Worm (Caenorhabditis elegans) whole organism, L4 larva: ENCODE data around the gene mrpl-1.

ENCODE experiments used
- D1046.2 ChIP-seq: fragments of 200-800 bp; sonication (Bioruptor generic); IDR thresholded peaks from 2 replicates; pipeline ENCODE4 v1.3.6; 2022; ENCODE audit warnings: missing genetic modification characterization, missing compliant biosample characterization
- F26F4.8 ChIP-seq: fragments of 200-800 bp; sonication (Bioruptor generic); conservative IDR thresholded peaks from 2 replicates; pipeline ENCODE4 v1.3.6; 2022; ENCODE audit warnings: missing genetic modification characterization, missing compliant biosample characterization
- F37D6.2 ChIP-seq: sonication (generic microtip); optimal IDR thresholded peaks from 2 replicates; lab custom pipeline; 2016; ENCODE audit warnings: mild to moderate bottlenecking, missing genetic modification characterization, missing compliant biosample characterization
- R02D3.7 ChIP-seq: fragments of 150-350 bp; sonication (generic microtip); optimal IDR thresholded peaks from 3 replicates; lab custom pipeline; 2014; ENCODE audit warnings: missing biosample characterization, missing genetic modification characterization
- T20F7.1 ChIP-seq: fragments of 200-800 bp; sonication (Bioruptor generic); optimal IDR thresholded peaks from 2 replicates; lab custom pipeline; 2018; ENCODE audit warnings: mild to moderate bottlenecking, missing genetic modification characterization, missing compliant biosample characterization
- T26A8.4 ChIP-seq: fragments of 200-800 bp; sonication (Bioruptor generic); IDR thresholded peaks from 2 replicates; pipeline ENCODE4 v1.3.6; 2022; ENCODE audit warnings: missing genetic modification characterization, missing compliant biosample characterization
- Y48G9A.11 ChIP-seq: fragments of 200-800 bp; sonication (Bioruptor generic); IDR thresholded peaks from 2 replicates; pipeline ENCODE4 v1.3.6; 2022; ENCODE audit warnings: missing genetic modification reagents, missing genetic modification characterization, missing compliant biosample characterization
- Y5F2A.4 ChIP-seq: fragments of 200-800 bp; sonication (Bioruptor generic); optimal IDR thresholded peaks from 2 replicates; lab custom pipeline; 2018; ENCODE audit warnings: mild to moderate bottlenecking, missing genetic modification characterization, missing compliant biosample characterization
- ZK337.2 ChIP-seq: fragments of 200-800 bp; sonication (Bioruptor generic); IDR thresholded peaks from 2 replicates; pipeline ENCODE4 v1.3.6; 2022; ENCODE audit warnings: missing genetic modification reagents, missing genetic modification characterization, missing compliant biosample characterization
- aha-1 ChIP-seq: fragments of 150-350 bp; peaks from one replicate; lab custom pipeline; 2014; ENCODE audit warnings: missing biosample characterization, missing genetic modification characterization
- aly-2 ChIP-seq: sonication (generic microtip); optimal IDR thresholded peaks from 2 replicates; lab custom pipeline; 2018; ENCODE audit warnings: missing biosample characterization, missing genetic modification characterization
- ama-1 ChIP-seq: fragments of 150-350 bp; optimal IDR thresholded peaks from 2 replicates; lab custom pipeline; 2014; ENCODE audit warnings: inconsistent platforms, mixed read lengths
- ceh-20 ChIP-seq: fragments of 200-800 bp; sonication (Bioruptor generic); IDR thresholded peaks from 2 replicates; pipeline ENCODE4 v1.3.6; 2022; ENCODE audit warnings: missing genetic modification reagents, missing genetic modification characterization, missing compliant biosample characterization
- ceh-82 ChIP-seq: sonication (generic microtip); optimal IDR thresholded peaks from 2 replicates; lab custom pipeline; 2017; ENCODE audit warnings: missing biosample characterization, missing genetic modification characterization
- cey-2 ChIP-seq: sonication (generic microtip); optimal IDR thresholded peaks from 3 replicates; lab custom pipeline; 2017; ENCODE audit warnings: missing genetic modification characterization, mild to moderate bottlenecking, missing compliant biosample characterization, antibody characterized with exemption, borderline replicate concordance; ENCODE audit not compliant: insufficient read depth
- ctbp-1 ChIP-seq: fragments of 200-800 bp; sonication (Bioruptor generic); IDR thresholded peaks from 2 replicates; pipeline ENCODE4 v1.3.6; 2022; ENCODE audit warnings: missing genetic modification reagents, missing genetic modification characterization, missing compliant biosample characterization
- daf-16 ChIP-seq, 3 experiments: sonication (generic microtip); optimal IDR thresholded peaks; 2 replicates each; lab custom pipeline; 2016 to 2017; ENCODE audit warnings: missing genetic modification characterization in 3 of 3, missing genetic modification reagents in 3 of 3, mild to moderate bottlenecking in 2 of 3, missing compliant biosample characterization in 2 of 3, missing biosample characterization in 1 of 3, moderate library complexity in 1 of 3
- daf-19 ChIP-seq: fragments of 200-800 bp; sonication (Bioruptor generic); conservative IDR thresholded peaks from 2 replicates; pipeline ENCODE4 v1.3.6; 2022; ENCODE audit warnings: missing genetic modification characterization, missing compliant biosample characterization
- daf-8 ChIP-seq: fragments of 200-800 bp; sonication (Bioruptor generic); IDR thresholded peaks from 2 replicates; pipeline ENCODE4 v1.3.6; 2022; ENCODE audit warnings: missing genetic modification characterization, missing compliant biosample characterization
- dmd-6 ChIP-seq: fragments of 200-800 bp; sonication (Bioruptor generic); IDR thresholded peaks from 2 replicates; pipeline ENCODE4 v1.3.6; 2022; ENCODE audit warnings: missing genetic modification reagents, missing genetic modification characterization, missing compliant biosample characterization
- duxl-1 ChIP-seq: sonication (generic microtip); optimal IDR thresholded peaks from 2 replicates; lab custom pipeline; 2016; ENCODE audit warnings: mild to moderate bottlenecking, missing genetic modification characterization, moderate library complexity, missing compliant biosample characterization; ENCODE audit not compliant: poor library complexity
- dve-1 ChIP-seq: sonication (generic microtip); optimal IDR thresholded peaks from 2 replicates; lab custom pipeline; 2017; ENCODE audit warnings: antibody characterized with exemption, mild to moderate bottlenecking, missing genetic modification characterization, missing compliant biosample characterization; ENCODE audit not compliant: insufficient read depth
- egl-27 ChIP-seq: sonication (generic microtip); optimal IDR thresholded peaks from 3 replicates; lab custom pipeline; 2017; ENCODE audit warnings: missing biosample characterization, missing genetic modification reagents, missing genetic modification characterization
- egl-43 ChIP-seq: fragments of 200-800 bp; sonication (Bioruptor generic); IDR thresholded peaks from 2 replicates; pipeline ENCODE4 v1.3.6; 2022; ENCODE audit warnings: missing genetic modification reagents, missing genetic modification characterization, missing compliant biosample characterization
- hlh-11 ChIP-seq: fragments of 200-800 bp; sonication (Bioruptor generic); optimal IDR thresholded peaks from 2 replicates; lab custom pipeline; 2018; ENCODE audit warnings: mild to moderate bottlenecking, missing genetic modification characterization, missing compliant biosample characterization
- hlh-30 ChIP-seq: sonication (generic microtip); optimal IDR thresholded peaks from 2 replicates; lab custom pipeline; 2017; ENCODE audit warnings: antibody characterized with exemption, mild to moderate bottlenecking, missing genetic modification characterization, missing compliant biosample characterization; ENCODE audit not compliant: insufficient read depth
- hmg-1.1 ChIP-seq: fragments of 200-800 bp; sonication (Bioruptor generic); IDR thresholded peaks from 2 replicates; pipeline ENCODE4 v1.3.6; 2022; ENCODE audit warnings: missing genetic modification reagents, missing genetic modification characterization, missing compliant biosample characterization
- lin-1 ChIP-seq: fragments of 200-800 bp; sonication (Bioruptor generic); IDR thresholded peaks from 2 replicates; pipeline ENCODE4 v1.3.6; 2022; ENCODE audit warnings: missing genetic modification reagents, missing genetic modification characterization, missing compliant biosample characterization
- lin-38 ChIP-seq: fragments of 200-800 bp; sonication (Bioruptor generic); IDR thresholded peaks from 2 replicates; pipeline ENCODE4 v1.3.6; 2022; ENCODE audit warnings: missing genetic modification reagents, missing genetic modification characterization, missing compliant biosample characterization
- lir-3 ChIP-seq: sonication (generic microtip); optimal IDR thresholded peaks from 2 replicates; lab custom pipeline; 2016; ENCODE audit warnings: mild to moderate bottlenecking, missing genetic modification characterization, missing compliant biosample characterization
- mep-1 ChIP-seq: fragments of 150-350 bp; sonication (generic microtip); optimal IDR thresholded peaks from 3 replicates; lab custom pipeline; 2014; ENCODE audit warnings: missing biosample characterization, missing genetic modification characterization
- mes-2 ChIP-seq: sonication (generic microtip); optimal IDR thresholded peaks from 2 replicates; lab custom pipeline; 2016; ENCODE audit warnings: missing genotype, mild to moderate bottlenecking, missing genetic modification characterization, missing compliant biosample characterization; ENCODE audit not compliant: poor library complexity, severe bottlenecking
- mxl-2 ChIP-seq: fragments of 200-800 bp; sonication (Bioruptor generic); conservative IDR thresholded peaks from 2 replicates; pipeline ENCODE4 v1.3.6; 2022; ENCODE audit warnings: missing genetic modification reagents, missing genetic modification characterization, missing compliant biosample characterization
- nhr-102 ChIP-seq: sonication (generic microtip); optimal IDR thresholded peaks from 2 replicates; lab custom pipeline; 2016; ENCODE audit warnings: mild to moderate bottlenecking, missing genetic modification characterization, moderate library complexity, missing compliant biosample characterization
- nhr-25 ChIP-seq: sonication (generic microtip); optimal IDR thresholded peaks from 2 replicates; lab custom pipeline; 2017; ENCODE audit warnings: missing genetic modification characterization, mild to moderate bottlenecking, missing compliant biosample characterization, antibody characterized with exemption, moderate library complexity, borderline replicate concordance; ENCODE audit not compliant: insufficient read depth
- nhr-28 ChIP-seq: fragments of 150-350 bp; optimal IDR thresholded peaks from 2 replicates; lab custom pipeline; 2014; ENCODE audit warnings: missing biosample characterization, missing genetic modification characterization
- nhr-41 ChIP-seq: fragments of 200-800 bp; sonication (Bioruptor generic); IDR thresholded peaks from 2 replicates; pipeline ENCODE4 v1.3.6; 2022; ENCODE audit warnings: missing genetic modification reagents, missing genetic modification characterization, missing compliant biosample characterization
- nhr-42 ChIP-seq: fragments of 200-800 bp; sonication (Bioruptor generic); IDR thresholded peaks from 2 replicates; pipeline ENCODE4 v1.3.6; 2022; ENCODE audit warnings: missing genetic modification characterization, missing compliant biosample characterization
- nhr-48 ChIP-seq: sonication (generic microtip); optimal IDR thresholded peaks from 2 replicates; lab custom pipeline; 2016; ENCODE audit warnings: mild to moderate bottlenecking, missing genetic modification characterization, missing compliant biosample characterization
- nhr-6 ChIP-seq: fragments of 150-350 bp; optimal IDR thresholded peaks from 2 replicates; lab custom pipeline; 2014; ENCODE audit warnings: missing biosample characterization, missing genetic modification characterization
- php-3 ChIP-seq: fragments of 200-800 bp; sonication (Bioruptor generic); IDR thresholded peaks from 2 replicates; pipeline ENCODE4 v1.3.6; 2022; ENCODE audit warnings: missing genetic modification reagents, missing genetic modification characterization, missing compliant biosample characterization
- pqm-1 ChIP-seq: sonication (generic microtip); optimal IDR thresholded peaks from 2 replicates; lab custom pipeline; 2017; ENCODE audit warnings: missing biosample characterization, missing genetic modification characterization
- sdz-12 ChIP-seq: fragments of 200-800 bp; sonication (Bioruptor generic); optimal IDR thresholded peaks from 2 replicates; lab custom pipeline; 2018; ENCODE audit warnings: mild to moderate bottlenecking, missing genetic modification characterization, missing compliant biosample characterization
- skn-1 ChIP-seq: fragments of 150-350 bp; optimal IDR thresholded peaks from 2 replicates; lab custom pipeline; 2014; ENCODE audit warnings: missing biosample characterization, missing genetic modification characterization
- spr-3 ChIP-seq: fragments of 200-800 bp; sonication (Bioruptor generic); optimal IDR thresholded peaks from 2 replicates; lab custom pipeline; 2018; ENCODE audit warnings: mild to moderate bottlenecking, missing genetic modification characterization, missing compliant biosample characterization
- tag-97 ChIP-seq: fragments of 200-800 bp; sonication (Bioruptor generic); IDR thresholded peaks from 2 replicates; pipeline ENCODE4 v1.3.6; 2022; ENCODE audit warnings: missing genetic modification characterization, missing compliant biosample characterization
- zip-11 ChIP-seq: fragments of 200-800 bp; sonication (Bioruptor generic); IDR thresholded peaks from 2 replicates; pipeline ENCODE4 v1.3.6; 2022; ENCODE audit warnings: missing genetic modification characterization, missing compliant biosample characterization
- zip-2 ChIP-seq: fragments of 150-350 bp; optimal IDR thresholded peaks from 2 replicates; lab custom pipeline; 2014; ENCODE audit warnings: missing biosample characterization, missing genetic modification characterization

mrpl-1 gene

ce11 chrIV:7712252-7712651 is 2.8 kb upstream of the mrpl-1 start:
- TF ChIP-seq daf-16 (GFP tag; optimal IDR thresholded peaks at IDR 0.05; lab: Kevin White, UChicago) (no peak), daf-16 (tag; optimal IDR thresholded peaks at IDR 0.05; lab: Kevin White, UChicago) (peak; percentile 13), dve-1 (tag; lab: Kevin White, UChicago) (peak; percentile 39), dmd-6 (GFP tag; lab: Robert Waterston, UW) (no peak; the same call in 1 of the 2 replicates), duxl-1 (no peak), nhr-28 (tag; lab: Kevin White, UChicago) (peak; percentile 3), zip-2 (tag; lab: Kevin White, UChicago) (no peak), aha-1 (tag; lab: Kevin White, UChicago) (peak; percentile 93), hlh-11 (tag; lab: Kevin White, UChicago) (peak; percentile 6), ZK337.2 (GFP tag; lab: Robert Waterston, UW) (no peak), Y48G9A.11 (GFP tag; lab: Robert Waterston, UW) (no peak), pqm-1 (peak; percentile 3), lin-1 (GFP tag; lab: Robert Waterston, UW) (no peak), T20F7.1 (GFP tag; lab: Kevin White, UChicago) (no peak)

DNA sequence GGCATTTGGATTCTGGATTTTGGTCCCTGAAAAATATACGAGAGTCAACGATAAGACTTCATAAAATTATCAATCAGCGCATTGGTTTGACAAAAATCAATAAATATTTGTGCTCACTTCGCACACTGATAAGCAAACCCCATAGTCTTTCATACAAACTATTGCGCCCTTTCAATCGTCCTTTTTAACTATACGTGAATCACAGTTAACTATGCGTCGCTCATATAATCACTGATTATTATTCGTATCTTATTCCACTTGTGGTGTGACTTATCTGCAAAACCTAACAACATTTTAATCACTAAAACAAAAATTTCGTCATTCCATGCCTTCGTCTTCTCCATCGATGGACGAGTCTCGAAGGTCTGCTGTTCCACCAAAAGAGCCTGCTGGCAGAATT is 1.3 kb upstream of the mrpl-1 start, which contains the start of gene nhr-8:
TSS of gene nhr-8 (plus strand) at position 160 of the 400 bp plus-strand sequence.
- TF ChIP-seq ctbp-1 (GFP tag; lab: Robert Waterston, UW) (no peak), nhr-41 (GFP tag; lab: Robert Waterston, UW) (no peak), ZK337.2 (GFP tag; lab: Robert Waterston, UW) (no peak), nhr-6 (peak; percentile 16), ceh-20 (GFP tag; lab: Robert Waterston, UW) (no peak), egl-27 (no peak), lin-38 (GFP tag; lab: Robert Waterston, UW) (peak; percentile 50), daf-19 (GFP tag; lab: Robert Waterston, UW) (no peak), mep-1 (tag; lab: Kevin White, UChicago) (peak; percentile 54), egl-43 (no peak), nhr-25 (no peak), D1046.2 (no peak), lir-3 (tag; lab: Kevin White, UChicago) (no peak), ama-1 (lab: Kevin White, UChicago) (no peak), mes-2 (tag; lab: Kevin White, UChicago) (peak; percentile 17), hmg-1.1 (GFP tag; lab: Robert Waterston, UW) (no peak), zip-11 (GFP tag; lab: Robert Waterston, UW) (no peak), hlh-30 (tag; lab: Kevin White, UChicago) (peak; percentile 23), T26A8.4 (GFP tag; lab: Robert Waterston, UW) (no peak), lin-1 (GFP tag; lab: Robert Waterston, UW) (peak; percentile 67), tag-97 (no peak), pqm-1 (peak; percentile 97), mxl-2 (GFP tag; lab: Robert Waterston, UW) (no peak), nhr-42 (GFP tag; lab: Robert Waterston, UW) (no peak), nhr-48 (tag; lab: Kevin White, UChicago) (peak; percentile 15), R02D3.7 (no peak), nhr-102 (tag; lab: Kevin White, UChicago) (peak; percentile 40), F26F4.8 (no peak), cey-2 (tag; lab: Kevin White, UChicago) (no peak), php-3 (GFP tag; lab: Robert Waterston, UW) (peak; percentile 81), F37D6.2 (tag; lab: Kevin White, UChicago) (no peak), daf-8 (GFP tag; lab: Robert Waterston, UW) (no peak), ceh-82 (tag; lab: Kevin White, UChicago) (no peak), sdz-12 (GFP tag; lab: Kevin White, UChicago) (no peak), Y5F2A.4 (GFP tag; lab: Kevin White, UChicago) (no peak), T20F7.1 (GFP tag; lab: Kevin White, UChicago) (peak; percentile 51), aly-2 (tag; lab: Kevin White, UChicago) (no peak), skn-1 (tag; lab: Kevin White, UChicago) (no peak), daf-16 (GFP tag; optimal IDR thresholded peaks at IDR 0.05; lab: Kevin White, UChicago) (no peak), daf-16 (tag; optimal IDR thresholded peaks at IDR 0.05; lab: Kevin White, UChicago) (peak; percentile 80), spr-3 (GFP tag; lab: Kevin White, UChicago) (no peak)
